Worm (Caenorhabditis elegans): ENCODE measurements around the gene sgn-1.

DNA sequence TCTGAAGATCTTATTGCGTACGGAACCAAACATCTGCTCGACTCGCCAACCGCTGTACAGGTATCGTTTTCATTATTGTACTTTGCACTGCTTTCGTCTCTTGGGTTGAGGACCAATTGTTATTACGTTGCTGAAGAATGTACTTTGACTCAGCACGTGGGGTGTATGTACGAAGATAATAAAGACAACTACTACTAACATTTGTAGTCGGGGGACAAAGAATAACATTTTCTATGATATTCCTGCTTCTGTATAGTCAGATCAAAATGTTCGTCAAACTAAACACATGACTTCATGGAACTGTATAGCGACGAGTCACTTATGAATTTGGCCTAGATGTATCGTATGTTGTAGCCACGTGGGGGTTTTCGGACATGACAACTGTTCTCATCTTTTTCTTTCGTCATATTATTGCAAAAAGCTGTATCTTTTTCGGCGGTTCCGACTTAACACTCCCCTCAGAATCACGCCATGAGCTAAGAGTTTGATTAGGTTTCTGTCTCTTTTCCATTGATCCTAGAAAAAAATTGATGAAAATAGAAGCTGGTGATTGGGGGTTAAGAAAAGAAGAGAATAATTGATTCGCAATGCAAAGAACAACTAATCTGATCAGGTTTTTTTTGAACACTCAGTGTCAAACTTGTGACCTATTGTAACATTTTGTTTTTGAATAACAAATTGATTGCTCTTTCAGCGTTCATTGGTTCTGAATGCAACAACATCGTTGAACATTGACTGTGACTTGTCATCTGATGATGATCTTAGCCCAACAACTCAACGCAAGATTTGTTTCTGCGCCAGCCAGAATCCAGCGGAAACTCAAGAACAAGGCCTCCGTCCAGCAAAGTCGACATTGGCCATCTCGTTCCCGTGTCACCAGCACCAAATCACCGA, 38.7 kb downstream of the sgn-1 start:
- TF ChIP-seq nhr-237 (tag; optimal IDR thresholded peaks at IDR 0.05), result no peak
- TF ChIP-seq nhr-11 (tag; optimal IDR thresholded peaks at IDR 0.05), result no peak

Data from whole organism, L1 larva.